Fruit fly (Drosophila melanogaster) whole organism, wandering third instar larva: ENCODE measurements around the gene hiro.

Experiments
- CrebA ChIP-seq: fragments of 200-800 bp; sonication (Bioruptor generic); optimal IDR thresholded peaks from 2 replicates; lab custom pipeline; 2016; ENCODE audit warnings: missing biosample characterization, mild to moderate bottlenecking, missing genetic modification characterization, borderline replicate concordance
- pan ChIP-seq: fragments of >200 bp; optimal IDR thresholded peaks from 2 replicates; lab custom pipeline; 2017

DNA sequence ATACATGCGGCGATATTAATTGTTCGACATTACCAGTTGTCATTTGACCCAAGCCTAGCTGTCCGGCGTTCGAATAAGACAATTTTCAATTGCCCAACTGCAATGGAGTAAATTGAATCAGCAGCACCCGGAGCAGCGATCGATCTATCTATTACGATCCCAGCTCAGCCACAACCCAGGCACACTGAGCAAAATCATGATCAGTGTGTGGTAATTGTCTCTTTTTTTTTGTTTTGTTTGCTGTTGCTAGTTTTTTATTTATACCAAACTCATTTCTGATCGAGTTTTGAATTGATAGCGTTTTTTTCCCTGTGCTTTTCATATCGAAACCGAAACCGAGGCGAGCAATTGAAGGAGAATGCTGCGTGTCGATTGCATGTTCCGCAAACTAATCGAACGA is 34.1 kb upstream of the hiro start:
- TF ChIP-seq pan (no peak), CrebA (GFP tag; lab: Kevin White, UChicago) (no peak)
